Worm (Caenorhabditis elegans): ENCODE results near the gene C31C9.7.

ce11 chrII:13632238-13632637 lies 36.7 kb upstream of the C31C9.7 start, which contains the start of gene tag-10:
- TF ChIP-seq him-1 (tag; optimal IDR thresholded peaks at IDR 0.05) (no peak), dao-5 (tag; optimal IDR thresholded peaks at IDR 0.05) (no peak), W03F9.2 (tag; optimal IDR thresholded peaks at IDR 0.05) (no peak)

Data from whole organism, L4/young adult.